Fruit fly (Drosophila melanogaster): ENCODE measurements around the gene CG9967.

Gene CG9967

dm6 chr2L:2382971-2383370 lies 25.8 kb upstream of the CG9967 start, which contains the start of gene PIG-Wa (continued):
- TF ChIP-seq luna (GFP tag; optimal IDR thresholded peaks at IDR 0.05) (no peak), Fer1 (GFP tag; optimal IDR thresholded peaks at IDR 0.05) (no peak), CG15269 (tag; optimal IDR thresholded peaks at IDR 0.05) (no peak), her (GFP tag; optimal IDR thresholded peaks at IDR 0.05) (no peak), vvl (GFP tag; IDR thresholded peaks at IDR 0.05) (peak; percentile 52; the same call in 1 of the 2 replicates), CG8924 (tag; optimal IDR thresholded peaks at IDR 0.05) (no peak), nerfin-1 (tag; optimal IDR thresholded peaks at IDR 0.05) (peak; percentile 80), Ravus (GFP tag; IDR thresholded peaks at IDR 0.05) (no peak), CG13775 (GFP tag; optimal IDR thresholded peaks at IDR 0.05) (no peak), CG8478 (optimal IDR thresholded peaks at IDR 0.05) (no peak), ab (GFP tag; optimal IDR thresholded peaks at IDR 0.05) (no peak), danr (GFP tag; IDR thresholded peaks at IDR 0.05) (no peak), Fer2 (tag; optimal IDR thresholded peaks at IDR 0.05) (no peak), Mes4 (GFP tag; optimal IDR thresholded peaks at IDR 0.05) (no peak), CG1602 (GFP tag; optimal IDR thresholded peaks at IDR 0.05) (no peak), CG16813 (GFP tag; IDR thresholded peaks at IDR 0.05; ENCODE audit: partially characterized antibody) (peak; percentile 55; the same call in 2 of the 3 replicates), CG6254 (GFP tag; optimal IDR thresholded peaks at IDR 0.05) (no peak), ewg (GFP tag; optimal IDR thresholded peaks at IDR 0.05) (no peak), Blimp-1 (GFP tag; optimal IDR thresholded peaks at IDR 0.05) (no peak), CG30403 (GFP tag; optimal IDR thresholded peaks at IDR 0.05) (no peak), CG13894 (tag; optimal IDR thresholded peaks at IDR 0.05) (no peak), CG12219 (GFP tag; optimal IDR thresholded peaks at IDR 0.05) (no peak), trh (GFP tag; optimal IDR thresholded peaks at IDR 0.05) (no peak), CG15479 (GFP tag; optimal IDR thresholded peaks at IDR 0.05) (no peak), eve (GFP tag; optimal IDR thresholded peaks at IDR 0.05) (no peak), Myb (GFP tag; optimal IDR thresholded peaks at IDR 0.05) (peak; percentile 86), tap (tag; optimal IDR thresholded peaks at IDR 0.05) (no peak), fd64A (GFP tag; optimal IDR thresholded peaks at IDR 0.05) (no peak), peb (GFP tag; IDR thresholded peaks at IDR 0.05) (no peak), CG17829 (tag; optimal IDR thresholded peaks at IDR 0.05) (no peak), CG4282 (GFP tag; optimal IDR thresholded peaks at IDR 0.05) (no peak), Pdp1 (GFP tag; optimal IDR thresholded peaks at IDR 0.05) (no peak), CG16863 (GFP tag; optimal IDR thresholded peaks at IDR 0.05) (no peak), CG1832 (GFP tag; optimal IDR thresholded peaks at IDR 0.05) (no peak), Hand (GFP tag; optimal IDR thresholded peaks at IDR 0.05) (no peak), CG15011 (GFP tag; optimal IDR thresholded peaks at IDR 0.05) (no peak), CG17912 (GFP tag; optimal IDR thresholded peaks at IDR 0.05) (no peak), CG4730 (GFP tag; IDR thresholded peaks at IDR 0.05) (no peak), cg (GFP tag; optimal IDR thresholded peaks at IDR 0.05) (no peak), jigr1 (GFP tag; IDR thresholded peaks at IDR 0.05) (no peak), CG18011 (GFP tag; optimal IDR thresholded peaks at IDR 0.05) (peak; percentile 98), Deaf1 (tag; optimal IDR thresholded peaks at IDR 0.05) (no peak), CG3065 (GFP tag; optimal IDR thresholded peaks at IDR 0.05) (no peak), Dref (GFP tag; IDR thresholded peaks at IDR 0.05) (peak; percentile 86), grn (GFP tag; optimal IDR thresholded peaks at IDR 0.05) (no peak), gro (GFP tag; optimal IDR thresholded peaks at IDR 0.05) (no peak), CG4424 (GFP tag; optimal IDR thresholded peaks at IDR 0.05) (no peak), vfl (GFP tag; optimal IDR thresholded peaks at IDR 0.05) (no peak), CG7271 (tag; optimal IDR thresholded peaks at IDR 0.05) (no peak), Atf-2 (GFP tag; optimal IDR thresholded peaks at IDR 0.05) (no peak), CG10267 (tag; optimal IDR thresholded peaks at IDR 0.05) (no peak), bab2 (GFP tag; optimal IDR thresholded peaks at IDR 0.05) (no peak)
